Fruit fly (Drosophila melanogaster) whole organism, embryonic: Measurements from ENCODE around the gene CG7352.
A peak's percentile ranks its signal among the peaks of the same experiment; 100 is the strongest.

Source experiments
- Bdp1 ChIP-seq: fragments of 200-800 bp; sonication (Bioruptor generic); optimal IDR thresholded peaks from 3 replicates; lab custom pipeline; 2016; ENCODE audit warnings: missing biosample characterization, missing genetic modification characterization
- CG10274 ChIP-seq: fragments of 200-800 bp; sonication (Bioruptor generic); optimal IDR thresholded peaks from 3 replicates; lab custom pipeline; 2017; ENCODE audit warnings: missing biosample characterization, mild to moderate bottlenecking, missing genetic modification characterization
- CG10979 ChIP-seq: fragments of 200-800 bp; sonication (Bioruptor generic); optimal IDR thresholded peaks from 2 replicates; lab custom pipeline; 2018; ENCODE audit warnings: missing biosample characterization, mild to moderate bottlenecking, missing genetic modification characterization, moderate library complexity
- CG11695 ChIP-seq: fragments of 200-800 bp; sonication (Bioruptor generic); IDR thresholded peaks from 3 replicates; pipeline ENCODE4 v1.3.6; 2022; ENCODE audit warnings: missing biosample characterization, missing genetic modification characterization
- CG12219 ChIP-seq: fragments of 200-800 bp; sonication (Bioruptor generic); optimal IDR thresholded peaks from 3 replicates; lab custom pipeline; 2018; ENCODE audit warnings: missing biosample characterization, mild to moderate bottlenecking, missing genetic modification characterization
- CG12942 ChIP-seq: fragments of 200-800 bp; sonication (Bioruptor generic); optimal IDR thresholded peaks from 3 replicates; lab custom pipeline; 2016; ENCODE audit warnings: missing biosample characterization, missing genetic modification characterization
- CG13775 ChIP-seq: fragments of 200-800 bp; sonication (Bioruptor generic); optimal IDR thresholded peaks from 3 replicates; lab custom pipeline; 2017; ENCODE audit warnings: missing biosample characterization, mild to moderate bottlenecking, missing genetic modification characterization
- CG14965 ChIP-seq: fragments of 200-800 bp; sonication (Bioruptor generic); optimal IDR thresholded peaks from 2 replicates; lab custom pipeline; 2016; ENCODE audit warnings: missing biosample characterization, missing genetic modification characterization, borderline replicate concordance
- CG2120 ChIP-seq: fragments of 200-800 bp; sonication (Bioruptor generic); optimal IDR thresholded peaks from 3 replicates; lab custom pipeline; 2016; ENCODE audit warnings: missing biosample characterization, missing genetic modification characterization
- CG30431 ChIP-seq: fragments of 200-800 bp; sonication (Bioruptor generic); optimal IDR thresholded peaks from 2 replicates; lab custom pipeline; 2017; ENCODE audit warnings: missing biosample characterization, missing genetic modification characterization
- CG32767 ChIP-seq: fragments of 200-800 bp; sonication (Bioruptor generic); IDR thresholded peaks from 2 replicates; pipeline ENCODE4 v1.3.6; 2022; ENCODE audit warnings: missing biosample characterization, missing genetic modification characterization
- CG32772 ChIP-seq: fragments of 200-800 bp; sonication (Bioruptor generic); IDR thresholded peaks from 2 replicates; pipeline ENCODE4 v1.3.6; 2022; ENCODE audit warnings: missing biosample characterization, missing genetic modification characterization
- CG33213 ChIP-seq: fragments of 200-800 bp; sonication (Bioruptor generic); optimal IDR thresholded peaks from 3 replicates; lab custom pipeline; 2016; ENCODE audit warnings: missing biosample characterization, missing genetic modification characterization
- CG4282 ChIP-seq: fragments of 200-800 bp; sonication (Bioruptor generic); optimal IDR thresholded peaks from 2 replicates; lab custom pipeline; 2016; ENCODE audit warnings: missing biosample characterization, missing genetic modification characterization
- CG4424 ChIP-seq: fragments of 200-800 bp; sonication (Bioruptor generic); optimal IDR thresholded peaks from 3 replicates; lab custom pipeline; 2016; ENCODE audit warnings: missing biosample characterization, missing genetic modification characterization
- CG6654 ChIP-seq: fragments of 200-800 bp; sonication (Bioruptor generic); optimal IDR thresholded peaks from 2 replicates; lab custom pipeline; 2017; ENCODE audit warnings: missing biosample characterization, mild to moderate bottlenecking, missing genetic modification characterization
- CG6689 ChIP-seq: fragments of 200-800 bp; sonication (Bioruptor generic); IDR thresholded peaks from 2 replicates; pipeline ENCODE4 v1.3.6; 2022; ENCODE audit warnings: missing biosample characterization, missing genetic modification characterization
- CG6813 ChIP-seq: fragments of 200-800 bp; sonication (Bioruptor generic); optimal IDR thresholded peaks from 2 replicates; lab custom pipeline; 2017; ENCODE audit warnings: missing biosample characterization, missing genetic modification characterization, mild to moderate bottlenecking, moderate library complexity, missing genetic modification reagents
- CG7271 ChIP-seq: fragments of 200-800 bp; sonication (Bioruptor generic); optimal IDR thresholded peaks from 2 replicates; lab custom pipeline; 2018; ENCODE audit warnings: missing biosample characterization, mild to moderate bottlenecking, missing genetic modification characterization, moderate library complexity
- CG7786 ChIP-seq: fragments of 200-800 bp; sonication (Bioruptor generic); optimal IDR thresholded peaks from 2 replicates; lab custom pipeline; 2016; ENCODE audit warnings: missing biosample characterization, missing genetic modification characterization
- CG9797 ChIP-seq: fragments of 200-800 bp; sonication (Bioruptor generic); optimal IDR thresholded peaks from 3 replicates; lab custom pipeline; 2018; ENCODE audit warnings: missing biosample characterization, mild to moderate bottlenecking, missing genetic modification characterization
- CG9876 ChIP-seq: fragments of 200-800 bp; sonication (Bioruptor generic); optimal IDR thresholded peaks from 2 replicates; lab custom pipeline; 2016; ENCODE audit warnings: missing biosample characterization, missing genetic modification characterization
- Gug ChIP-seq: fragments of 200-800 bp; sonication (Bioruptor generic); IDR thresholded peaks from 4 replicates; pipeline ENCODE4 v1.3.6; 2022; ENCODE audit warnings: missing biosample characterization, missing genetic modification characterization
- HLH4C ChIP-seq: fragments of 200-800 bp; sonication (Bioruptor generic); IDR thresholded peaks from 3 replicates; pipeline ENCODE4 v1.3.6; 2022; ENCODE audit warnings: missing biosample characterization, missing genetic modification characterization; ENCODE audit not compliant: partially characterized antibody
- HmgZ ChIP-seq: fragments of 200-800 bp; sonication (Bioruptor generic); optimal IDR thresholded peaks from 2 replicates; lab custom pipeline; 2018; ENCODE audit warnings: missing biosample characterization, mild to moderate bottlenecking, missing genetic modification characterization
- Hsf ChIP-seq: fragments of 200-800 bp; sonication (Bioruptor generic); optimal IDR thresholded peaks from 3 replicates; lab custom pipeline; 2016; ENCODE audit warnings: missing biosample characterization, missing genetic modification characterization
- NK7.1 ChIP-seq: fragments of 200-800 bp; sonication (Bioruptor generic); optimal IDR thresholded peaks from 3 replicates; lab custom pipeline; 2016; ENCODE audit warnings: missing biosample characterization, missing genetic modification characterization
- Neu2 ChIP-seq: fragments of 200-800 bp; sonication (Bioruptor generic); optimal IDR thresholded peaks from 3 replicates; lab custom pipeline; 2016; ENCODE audit warnings: missing biosample characterization, missing genetic modification characterization, borderline replicate concordance
- Optix ChIP-seq: fragments of 200-800 bp; sonication (Bioruptor generic); IDR thresholded peaks from 3 replicates; pipeline ENCODE4 v1.3.6; 2022; ENCODE audit warnings: missing biosample characterization, missing genetic modification characterization
- Ptx1 ChIP-seq: fragments of 200-800 bp; sonication (Bioruptor generic); IDR thresholded peaks from 2 replicates; pipeline ENCODE4 v1.3.6; 2022; ENCODE audit warnings: missing biosample characterization, missing genetic modification characterization
- Stat92E ChIP-seq, 3 experiments: fragments of >200 bp in 2 of 3; fragments of 200-800 bp in 1 of 3; sonication (Bioruptor generic) in 1 of 3; optimal IDR thresholded peaks; 2 replicates each; lab custom pipeline; 2017 to 2019; ENCODE audit warnings: missing biosample characterization in 3 of 3, missing genetic modification characterization in 3 of 3, mild to moderate bottlenecking in 1 of 3, moderate library complexity in 1 of 3
- Vsx1 ChIP-seq: fragments of 200-800 bp; sonication (Bioruptor generic); optimal IDR thresholded peaks from 2 replicates; lab custom pipeline; 2017; ENCODE audit warnings: missing biosample characterization, mild to moderate bottlenecking, missing genetic modification characterization, missing genetic modification reagents
- ac ChIP-seq: fragments of 200-800 bp; sonication (Bioruptor generic); optimal IDR thresholded peaks from 3 replicates; lab custom pipeline; 2017; ENCODE audit warnings: missing biosample characterization, mild to moderate bottlenecking, missing genetic modification characterization
- bowl ChIP-seq: fragments of 200-800 bp; sonication (Bioruptor generic); IDR thresholded peaks from 2 replicates; pipeline ENCODE4 v1.3.6; 2022; ENCODE audit warnings: missing biosample characterization, missing genetic modification characterization
- br ChIP-seq: fragments of >200 bp; optimal IDR thresholded peaks from 2 replicates; lab custom pipeline; 2017
- bsh ChIP-seq, 2 experiments: fragments of 200-800 bp; sonication (Bioruptor generic); optimal IDR thresholded peaks; 2 replicates each; lab custom pipeline; 2017 to 2018; ENCODE audit warnings: mild to moderate bottlenecking in 2 of 2, missing biosample characterization in 2 of 2, missing genetic modification characterization in 2 of 2, moderate library complexity in 1 of 2
- cwo ChIP-seq: fragments of 200-800 bp; sonication (Bioruptor generic); optimal IDR thresholded peaks from 3 replicates; lab custom pipeline; 2017; ENCODE audit warnings: missing biosample characterization, missing genetic modification characterization, mild to moderate bottlenecking, moderate library complexity, missing genetic modification reagents
- esg ChIP-seq: fragments of 200-800 bp; sonication (Bioruptor generic); conservative IDR thresholded peaks from 2 replicates; pipeline ENCODE4 v1.3.6; 2022; ENCODE audit warnings: missing biosample characterization, missing genetic modification characterization
- fu2 ChIP-seq: fragments of 200-800 bp; sonication (Bioruptor generic); optimal IDR thresholded peaks from 2 replicates; lab custom pipeline; 2016; ENCODE audit warnings: missing biosample characterization, missing genetic modification characterization
- hbn ChIP-seq: fragments of 200-800 bp; sonication (Bioruptor generic); IDR thresholded peaks from 2 replicates; pipeline ENCODE4 v1.3.6; 2022; ENCODE audit warnings: missing biosample characterization, missing genetic modification characterization; ENCODE audit not compliant: partially characterized antibody
- knrl ChIP-seq: fragments of 200-800 bp; sonication (Bioruptor generic); IDR thresholded peaks from 3 replicates; pipeline ENCODE4 v1.3.6; 2022; ENCODE audit warnings: missing biosample characterization, missing genetic modification characterization; ENCODE audit not compliant: partially characterized antibody
- lov ChIP-seq, 2 experiments: fragments of 200-800 bp in 1 of 2; fragments of >200 bp in 1 of 2; sonication (Bioruptor generic) in 1 of 2; IDR thresholded peaks in 1 of 2; optimal IDR thresholded peaks in 1 of 2; 2 replicates in 1 of 2; 3 replicates in 1 of 2; pipeline versions ENCODE4 v1.3.6 to Lab custom; 2017 to 2022; ENCODE audit warnings: missing biosample characterization in 1 of 2, missing genetic modification characterization in 1 of 2
- luna ChIP-seq: fragments of 200-800 bp; sonication (Bioruptor generic); optimal IDR thresholded peaks from 2 replicates; lab custom pipeline; 2016; ENCODE audit warnings: missing biosample characterization, missing genetic modification characterization
- odd ChIP-seq: fragments of 200-800 bp; sonication (Bioruptor generic); optimal IDR thresholded peaks from 2 replicates; lab custom pipeline; 2017; ENCODE audit warnings: missing biosample characterization, mild to moderate bottlenecking, missing genetic modification characterization
- p53 ChIP-seq: fragments of 200-800 bp; sonication (Bioruptor generic); optimal IDR thresholded peaks from 2 replicates; lab custom pipeline; 2016; ENCODE audit warnings: missing biosample characterization, missing genetic modification characterization
- pfk ChIP-seq: fragments of 200-800 bp; sonication (Bioruptor generic); optimal IDR thresholded peaks from 2 replicates; lab custom pipeline; 2018; ENCODE audit warnings: missing biosample characterization, mild to moderate bottlenecking, missing genetic modification characterization, moderate library complexity
- seq ChIP-seq: fragments of 200-800 bp; sonication (Bioruptor generic); IDR thresholded peaks from 2 replicates; pipeline ENCODE4 v1.3.6; 2022; ENCODE audit warnings: missing biosample characterization, missing genetic modification characterization
- sob ChIP-seq: fragments of 200-800 bp; sonication (Bioruptor generic); IDR thresholded peaks from 2 replicates; pipeline ENCODE4 v1.3.6; 2022; ENCODE audit warnings: missing biosample characterization, missing genetic modification characterization
- tll ChIP-seq, 2 experiments: fragments of 200-800 bp in 1 of 2; fragments of >200 bp in 1 of 2; sonication (Bioruptor generic) in 1 of 2; optimal IDR thresholded peaks; 2 replicates each; lab custom pipeline; 2017 to 2019; ENCODE audit warnings: missing biosample characterization in 2 of 2, missing genetic modification characterization in 2 of 2, mild to moderate bottlenecking in 1 of 2, moderate library complexity in 1 of 2
- toy ChIP-seq: fragments of 200-800 bp; sonication (Bioruptor generic); IDR thresholded peaks from 2 replicates; pipeline ENCODE4 v1.3.6; 2022; ENCODE audit warnings: missing biosample characterization, missing genetic modification characterization
- usp ChIP-seq: fragments of >200 bp; optimal IDR thresholded peaks from 2 replicates; lab custom pipeline; 2017; ENCODE audit warnings: missing biosample characterization, missing genetic modification characterization

CG7352 gene

dm6 chr3R:8354969-8355368 lies 7.6 kb downstream of the CG7352 start (continued):
- TF ChIP-seq luna (GFP tag; lab: Kevin White, UChicago) (no peak), CG33213 (GFP tag; lab: Kevin White, UChicago) (no peak), Bdp1 (GFP tag; lab: Kevin White, UChicago) (no peak), Vsx1 (GFP tag; lab: Kevin White, UChicago) (no peak), CG4424 (GFP tag; lab: Kevin White, UChicago) (no peak), CG12219 (GFP tag; lab: Kevin White, UChicago) (no peak), CG6689 (GFP tag; lab: Robert Waterston, UW) (no peak), Hsf (GFP tag; lab: Kevin White, UChicago) (no peak), CG6654 (GFP tag; lab: Kevin White, UChicago) (no peak), CG6813 (GFP tag; lab: Kevin White, UChicago) (no peak), NK7.1 (GFP tag; lab: Kevin White, UChicago) (no peak), odd (no peak), CG2120 (GFP tag; lab: Kevin White, UChicago) (no peak), br (no peak), sob (GFP tag; lab: Robert Waterston, UW) (no peak), seq (peak; percentile 34; the same call in 1 of the 2 replicates), usp (GFP tag; lab: Kevin White, UChicago) (no peak), fu2 (GFP tag; lab: Kevin White, UChicago) (no peak), CG7786 (GFP tag; lab: Kevin White, UChicago) (no peak), Gug (GFP tag; lab: Robert Waterston, UW) (no peak), CG9797 (GFP tag; lab: Kevin White, UChicago) (no peak), CG4282 (GFP tag; lab: Kevin White, UChicago) (no peak), bowl (GFP tag; lab: Robert Waterston, UW) (no peak), lov (optimal IDR thresholded peaks at IDR 0.05; lab: Kevin White, UChicago) (no peak), lov (GFP tag; IDR thresholded peaks at IDR 0.05; lab: Robert Waterston, UW) (no peak), toy (GFP tag; lab: Robert Waterston, UW) (no peak), CG32772 (GFP tag; lab: Robert Waterston, UW) (no peak), HLH4C (GFP tag; lab: Robert Waterston, UW) (no peak), p53 (GFP tag; lab: Kevin White, UChicago) (no peak), tll (GFP tag; optimal IDR thresholded peaks at IDR 0.05; lab: Kevin White, UChicago) (no peak), HmgZ (tag; lab: Kevin White, UChicago) (no peak), CG30431 (GFP tag; lab: Kevin White, UChicago) (no peak), CG9876 (GFP tag; lab: Kevin White, UChicago) (no peak), CG10979 (tag; lab: Kevin White, UChicago) (no peak), ac (no peak), Stat92E (GFP tag; optimal IDR thresholded peaks at IDR 0.05; lab: Kevin White, UChicago) (no peak), esg (peak; percentile 57), knrl (GFP tag; lab: Robert Waterston, UW) (no peak), Optix (GFP tag; lab: Robert Waterston, UW) (no peak), CG7271 (tag; lab: Kevin White, UChicago) (no peak), CG32767 (GFP tag; lab: Robert Waterston, UW) (no peak; the same call in 1 of the 2 replicates), hbn (GFP tag; lab: Robert Waterston, UW) (no peak), Ptx1 (GFP tag; lab: Robert Waterston, UW) (peak; percentile 64), CG14965 (GFP tag; lab: Kevin White, UChicago) (no peak), pfk (no peak), Neu2 (no peak), CG10274 (GFP tag; lab: Kevin White, UChicago) (no peak), CG11695 (GFP tag; lab: Robert Waterston, UW) (no peak), cwo (no peak), CG12942 (GFP tag; lab: Kevin White, UChicago) (no peak), bsh (GFP tag; optimal IDR thresholded peaks at IDR 0.05; lab: Kevin White, UChicago) (peak in 1 of 2 experiments; percentile 10), CG13775 (GFP tag; lab: Kevin White, UChicago) (no peak)
